Worm (Caenorhabditis elegans): ENCODE data around the gene nhr-39.

The nhr-39 gene

ce11 chrV:9333316-9334048 lies 30.4 kb downstream of the nhr-39 start, which contains the start of gene acl-14:
Gene acl-14 (minus strand): TSS chrV:9333631.
- no peak for TF ChIP-seq hsf-1 (GFP tag; IDR thresholded peaks at IDR 0.05)
- 0 out of 2 replicates have a peak, but pooled peaks have one; percentile 15 for TF ChIP-seq lin-26 (GFP tag; IDR thresholded peaks at IDR 0.05)
- TF ChIP-seq cebp-1 (GFP tag; IDR thresholded peaks at IDR 0.05), result peak; percentile 96
- TF ChIP-seq cebp-1 (tag; optimal IDR thresholded peaks at IDR 0.05), result peak; percentile 97

ce11 chrV:9334216-9334615 lies 31.1 kb downstream of the nhr-39 start, which contains the start of gene ucp-4:
Gene ucp-4 (plus strand): TSS chrV:9334298.
- TF ChIP-seq efl-1 (GFP tag; optimal IDR thresholded peaks at IDR 0.05) (no peak), unc-62 (GFP tag; optimal IDR thresholded peaks at IDR 0.05) (peak; percentile 75), egl-18 (GFP tag; IDR thresholded peaks at IDR 0.05) (no peak), akir-1 (GFP tag; optimal IDR thresholded peaks at IDR 0.05) (no peak), rec-8 (tag; optimal IDR thresholded peaks at IDR 0.05) (no peak), hsf-1 (GFP tag; IDR thresholded peaks at IDR 0.05) (no peak), nhr-179 (tag; optimal IDR thresholded peaks at IDR 0.05) (no peak), ceh-100 (GFP tag; IDR thresholded peaks at IDR 0.05) (no peak), mel-28 (tag; optimal IDR thresholded peaks at IDR 0.05; ENCODE audit: borderline replicate concordance) (no peak), Y53F4B.3 (GFP tag; IDR thresholded peaks at IDR 0.05) (no peak), B0019.2 (GFP tag; conservative IDR thresholded peaks at IDR 0.05) (no peak), mes-4 (tag; optimal IDR thresholded peaks at IDR 0.05) (no peak), atf-7 (tag; optimal IDR thresholded peaks at IDR 0.05) (peak; percentile 4), Y79H2A.3 (GFP tag; conservative IDR thresholded peaks at IDR 0.05) (no peak), F22D6.2 (tag; optimal IDR thresholded peaks at IDR 0.05) (no peak), F33H1.4 (GFP tag; IDR thresholded peaks at IDR 0.05) (no peak), tlf-1 (GFP tag; optimal IDR thresholded peaks at IDR 0.05) (no peak), egl-44 (GFP tag; IDR thresholded peaks at IDR 0.05) (peak; percentile 30; the same call in 1 of the 2 replicates), die-1 (tag; optimal IDR thresholded peaks at IDR 0.05) (no peak), ceh-27 (GFP tag; optimal IDR thresholded peaks at IDR 0.05) (no peak), nhr-120 (GFP tag; IDR thresholded peaks at IDR 0.05) (no peak), lag-1 (GFP tag; IDR thresholded peaks at IDR 0.05) (no peak), nhr-80 (tag; optimal IDR thresholded peaks at IDR 0.05) (peak; percentile 72), F57C9.4 (tag; optimal IDR thresholded peaks at IDR 0.05) (no peak), madf-3 (GFP tag; IDR thresholded peaks at IDR 0.05) (no peak), attf-3 (GFP tag; conservative IDR thresholded peaks at IDR 0.05) (peak; percentile 76), madf-8 (GFP tag; conservative IDR thresholded peaks at IDR 0.05) (no peak), F10E7.11 (tag; optimal IDR thresholded peaks at IDR 0.05) (no peak), snpc-4 (GFP tag; optimal IDR thresholded peaks at IDR 0.05) (no peak), snpc-4 (tag; optimal IDR thresholded peaks at IDR 0.05) (peak in 1 of 4 experiments; percentile 33), bed-1 (GFP tag; IDR thresholded peaks at IDR 0.05) (no peak), D2030.7 (GFP tag; IDR thresholded peaks at IDR 0.05) (no peak)

- TF ChIP-seq zim-3 (tag; optimal IDR thresholded peaks at IDR 0.05) (no peak), cebp-1 (GFP tag; IDR thresholded peaks at IDR 0.05) (no peak), cebp-1 (tag; optimal IDR thresholded peaks at IDR 0.05) (peak; percentile 1)
These were observed 33.3 kb downstream of the nhr-39 start, which contains the start of gene coq-6 for ce11 chrV:9336462-9336861. Gene coq-6 (plus strand): TSS chrV:9336762.
